Worm (Caenorhabditis elegans) whole organism, young adult: ENCODE measurements around the gene C16C8.14.

Experiments
- B0019.2 ChIP-seq: fragments of 200-800 bp; sonication (Bioruptor generic); conservative IDR thresholded peaks from 2 replicates; pipeline ENCODE4 v1.3.6; 2022; ENCODE audit warnings: missing genetic modification reagents, missing genetic modification characterization, missing compliant biosample characterization
- B0035.1 ChIP-seq: sonication (generic microtip); optimal IDR thresholded peaks from 2 replicates; lab custom pipeline; 2016; ENCODE audit warnings: missing genetic modification characterization, mild to moderate bottlenecking, missing compliant biosample characterization, missing genotype, missing genetic modification reagents
- B0261.1 ChIP-seq: sonication (generic microtip); optimal IDR thresholded peaks from 2 replicates; lab custom pipeline; 2016; ENCODE audit warnings: mild to moderate bottlenecking, missing genetic modification characterization, moderate library complexity, missing compliant biosample characterization
- Y53F4B.3 ChIP-seq: fragments of 200-800 bp; sonication (Bioruptor generic); IDR thresholded peaks from 2 replicates; pipeline ENCODE4 v1.3.6; 2022; ENCODE audit warnings: missing genetic modification reagents, missing genetic modification characterization, missing compliant biosample characterization
- Y56A3A.18 ChIP-seq: fragments of 200-800 bp; sonication (Bioruptor generic); IDR thresholded peaks from 2 replicates; pipeline ENCODE4 v1.3.6; 2022; ENCODE audit warnings: missing genetic modification reagents, missing genetic modification characterization, missing compliant biosample characterization
- Y67H2A.10 ChIP-seq: fragments of 200-800 bp; sonication (Bioruptor generic); conservative IDR thresholded peaks from 2 replicates; pipeline ENCODE4 v1.3.6; 2022; ENCODE audit warnings: missing genetic modification reagents, missing genetic modification characterization, missing compliant biosample characterization
- attf-5 ChIP-seq: fragments of 200-800 bp; sonication (Bioruptor generic); optimal IDR thresholded peaks from 2 replicates; lab custom pipeline; 2018; ENCODE audit warnings: mild to moderate bottlenecking, missing genetic modification characterization, missing compliant biosample characterization
- attf-6 ChIP-seq: fragments of 200-800 bp; sonication (Bioruptor generic); IDR thresholded peaks from 2 replicates; pipeline ENCODE4 v1.3.6; 2022; ENCODE audit warnings: missing genetic modification reagents, missing genetic modification characterization, missing compliant biosample characterization
- bed-1 ChIP-seq: fragments of 200-800 bp; sonication (Bioruptor generic); IDR thresholded peaks from 2 replicates; pipeline ENCODE4 v1.3.6; 2022; ENCODE audit warnings: missing genetic modification reagents, missing genetic modification characterization, missing compliant biosample characterization
- cebp-2 ChIP-seq: fragments of 200-800 bp; sonication (Bioruptor generic); IDR thresholded peaks from 2 replicates; pipeline ENCODE4 v1.3.6; 2022; ENCODE audit warnings: missing genetic modification characterization, missing compliant biosample characterization
- ceh-40 ChIP-seq: fragments of 200-800 bp; sonication (Bioruptor generic); IDR thresholded peaks from 2 replicates; pipeline ENCODE4 v1.3.6; 2022; ENCODE audit warnings: missing genetic modification characterization, missing compliant biosample characterization
- die-1 ChIP-seq: sonication (generic microtip); optimal IDR thresholded peaks from 2 replicates; lab custom pipeline; 2016; ENCODE audit warnings: missing genotype, mild to moderate bottlenecking, missing genetic modification characterization, missing compliant biosample characterization
- dox-1 ChIP-seq: fragments of 200-800 bp; sonication (Bioruptor generic); IDR thresholded peaks from 2 replicates; pipeline ENCODE4 v1.3.6; 2022; ENCODE audit warnings: missing genetic modification reagents, missing genetic modification characterization, missing compliant biosample characterization
- fkh-3 ChIP-seq: sonication (generic microtip); optimal IDR thresholded peaks from 2 replicates; lab custom pipeline; 2016; ENCODE audit warnings: mild to moderate bottlenecking, missing genetic modification characterization, missing compliant biosample characterization
- gei-17 ChIP-seq: fragments of 200-800 bp; sonication (Bioruptor generic); optimal IDR thresholded peaks from 2 replicates; lab custom pipeline; 2018; ENCODE audit warnings: mild to moderate bottlenecking, missing genetic modification characterization, missing compliant biosample characterization
- him-1 ChIP-seq: sonication (generic microtip); optimal IDR thresholded peaks from 2 replicates; lab custom pipeline; 2016; ENCODE audit warnings: missing genotype, missing genetic modification reagents, missing genetic modification characterization, missing compliant biosample characterization
- hlh-26 ChIP-seq: fragments of 200-800 bp; sonication (Bioruptor generic); conservative IDR thresholded peaks from 2 replicates; pipeline ENCODE4 v1.3.6; 2022; ENCODE audit warnings: missing genetic modification reagents, missing genetic modification characterization, missing compliant biosample characterization
- let-526 ChIP-seq: fragments of 200-800 bp; sonication (Bioruptor generic); IDR thresholded peaks from 2 replicates; pipeline ENCODE4 v1.3.6; 2022; ENCODE audit warnings: missing genetic modification reagents, missing genetic modification characterization, missing compliant biosample characterization
- let-607 ChIP-seq, 2 experiments: fragments of 200-800 bp in 1 of 2; sonication (Bioruptor generic) in 1 of 2; sonication (generic microtip) in 1 of 2; optimal IDR thresholded peaks; 2 replicates each; lab custom pipeline; 2016 to 2018; ENCODE audit warnings: mild to moderate bottlenecking in 2 of 2, missing compliant biosample characterization in 2 of 2, missing genetic modification characterization in 2 of 2, moderate library complexity in 2 of 2, missing genotype in 1 of 2
- lin-26 ChIP-seq: fragments of 200-800 bp; sonication (Bioruptor generic); IDR thresholded peaks from 2 replicates; pipeline ENCODE4 v1.3.6; 2022; ENCODE audit warnings: missing genetic modification reagents, missing genetic modification characterization, missing compliant biosample characterization
- lin-35 ChIP-seq, 3 experiments: fragments of 150-350 bp in 2 of 3; sonication (generic microtip) in 1 of 3; optimal IDR thresholded peaks; 2 replicates each; lab custom pipeline; 2014 to 2018; ENCODE audit warnings: missing biosample characterization in 3 of 3, missing genetic modification characterization in 3 of 3, missing genetic modification reagents in 3 of 3
- lin-40 ChIP-seq: sonication (generic microtip); optimal IDR thresholded peaks from 2 replicates; lab custom pipeline; 2016; ENCODE audit warnings: missing genetic modification characterization, mild to moderate bottlenecking, missing compliant biosample characterization, missing genotype, missing genetic modification reagents
- madf-10 ChIP-seq: sonication (generic microtip); optimal IDR thresholded peaks from 2 replicates; lab custom pipeline; 2016; ENCODE audit warnings: mild to moderate bottlenecking, missing genetic modification characterization, missing compliant biosample characterization
- madf-3 ChIP-seq: fragments of 200-800 bp; sonication (Bioruptor generic); IDR thresholded peaks from 2 replicates; pipeline ENCODE4 v1.3.6; 2022; ENCODE audit warnings: missing genetic modification reagents, missing genetic modification characterization, missing compliant biosample characterization
- madf-8 ChIP-seq: fragments of 200-800 bp; sonication (Bioruptor generic); conservative IDR thresholded peaks from 2 replicates; pipeline ENCODE4 v1.3.6; 2022; ENCODE audit warnings: missing genetic modification reagents, missing genetic modification characterization, missing compliant biosample characterization
- mcd-1 ChIP-seq: fragments of 200-800 bp; sonication (Bioruptor generic); IDR thresholded peaks from 2 replicates; pipeline ENCODE4 v1.3.6; 2022; ENCODE audit warnings: missing genetic modification reagents, missing genetic modification characterization, missing compliant biosample characterization
- mel-28 ChIP-seq: sonication (generic microtip); optimal IDR thresholded peaks from 2 replicates; lab custom pipeline; 2016; ENCODE audit warnings: borderline replicate concordance, mild to moderate bottlenecking, missing genetic modification characterization, missing compliant biosample characterization
- mes-4 ChIP-seq: sonication (generic microtip); optimal IDR thresholded peaks from 2 replicates; lab custom pipeline; 2016; ENCODE audit warnings: missing genotype, missing genetic modification characterization, missing compliant biosample characterization
- mxl-1 ChIP-seq: sonication (generic microtip); optimal IDR thresholded peaks from 2 replicates; lab custom pipeline; 2016; ENCODE audit warnings: missing genetic modification characterization, missing compliant biosample characterization
- nfyb-1 ChIP-seq: fragments of 200-800 bp; sonication (Bioruptor generic); IDR thresholded peaks from 2 replicates; pipeline ENCODE4 v1.3.6; 2022; ENCODE audit warnings: missing genetic modification reagents, missing genetic modification characterization, missing compliant biosample characterization
- nhr-120 ChIP-seq: fragments of 200-800 bp; sonication (Bioruptor generic); IDR thresholded peaks from 2 replicates; pipeline ENCODE4 v1.3.6; 2022; ENCODE audit warnings: missing genetic modification characterization, missing compliant biosample characterization
- nhr-90 ChIP-seq: sonication (generic microtip); optimal IDR thresholded peaks from 2 replicates; lab custom pipeline; 2016; ENCODE audit warnings: missing genotype, mild to moderate bottlenecking, missing genetic modification characterization, missing compliant biosample characterization
- pbrm-1 ChIP-seq: fragments of 200-800 bp; sonication (Bioruptor generic); IDR thresholded peaks from 2 replicates; pipeline ENCODE4 v1.3.6; 2022; ENCODE audit warnings: missing genetic modification reagents, missing genetic modification characterization, missing compliant biosample characterization
- rec-8 ChIP-seq, 2 experiments: sonication (generic microtip); optimal IDR thresholded peaks; 2 replicates each; lab custom pipeline; 2016; ENCODE audit warnings: mild to moderate bottlenecking in 2 of 2, missing genetic modification characterization in 2 of 2, missing genetic modification reagents in 2 of 2, missing genotype in 2 of 2, missing biosample characterization in 1 of 2, missing compliant biosample characterization in 1 of 2, moderate library complexity in 1 of 2
- rpc-1 ChIP-seq, 2 experiments: fragments of 150-350 bp in 1 of 2; sonication (generic microtip) in 1 of 2; optimal IDR thresholded peaks; 2 replicates each; lab custom pipeline; 2014 to 2018; ENCODE audit warnings: missing biosample characterization in 1 of 2, missing genetic modification characterization in 1 of 2, missing genetic modification reagents in 1 of 2, missing genotype in 1 of 2
- sea-2 ChIP-seq: fragments of 200-800 bp; sonication (Bioruptor generic); IDR thresholded peaks from 2 replicates; pipeline ENCODE4 v1.3.6; 2022; ENCODE audit warnings: missing genetic modification characterization, missing compliant biosample characterization
- snpc-3.4 ChIP-seq: sonication (generic microtip); optimal IDR thresholded peaks from 2 replicates; lab custom pipeline; 2017; ENCODE audit warnings: missing genetic modification characterization, mild to moderate bottlenecking, missing compliant biosample characterization, antibody characterized with exemption, moderate library complexity, missing genotype, missing genetic modification reagents
- tbp1 ChIP-seq: fragments of 200-800 bp; sonication (Bioruptor generic); optimal IDR thresholded peaks from 2 replicates; lab custom pipeline; 2018; ENCODE audit warnings: mild to moderate bottlenecking, missing genetic modification characterization, missing compliant biosample characterization
- tbx-9 ChIP-seq: sonication (generic microtip); optimal IDR thresholded peaks from 2 replicates; lab custom pipeline; 2016; ENCODE audit warnings: borderline replicate concordance, missing genetic modification characterization, inconsistent platforms, missing compliant biosample characterization
- xnd-1 ChIP-seq: sonication (generic microtip); optimal IDR thresholded peaks from 2 replicates; lab custom pipeline; 2016; ENCODE audit warnings: missing genotype, missing genetic modification reagents, missing genetic modification characterization, missing compliant biosample characterization
- ztf-6 ChIP-seq: fragments of 200-800 bp; sonication (Bioruptor generic); IDR thresholded peaks from 2 replicates; pipeline ENCODE4 v1.3.6; 2022; ENCODE audit warnings: missing genetic modification reagents, missing genetic modification characterization, missing compliant biosample characterization

The C16C8.14 gene

DNA sequence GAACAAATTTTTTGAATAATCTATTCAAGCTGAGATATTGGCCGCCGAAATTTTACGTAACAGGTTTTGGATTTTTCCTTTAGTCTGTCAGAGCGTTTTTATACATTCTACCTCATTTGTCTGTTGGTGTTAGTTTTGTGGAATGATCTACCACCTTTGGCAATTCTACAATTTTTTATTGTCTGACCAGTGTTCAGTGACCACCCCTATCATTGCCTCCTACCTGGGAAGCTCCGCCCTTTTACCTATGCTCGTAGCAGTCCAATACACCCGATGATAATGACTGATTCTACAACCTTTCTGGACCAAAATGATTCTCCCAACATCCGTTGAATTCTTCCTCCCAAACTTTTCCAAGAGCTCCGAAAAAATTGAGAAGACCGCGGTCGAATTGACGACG is 24.1 kb downstream of the C16C8.14 start, which contains the start of gene sdz-32:
Gene sdz-32 (plus strand): TSS at position 301 of the 400 bp plus-strand sequence.
- TF ChIP-seq xnd-1 (tag; lab: Kevin White, UChicago) (no peak), nhr-90 (tag; lab: Kevin White, UChicago) (no peak), rec-8 (tag; optimal IDR thresholded peaks at IDR 0.05; lab: Kevin White, UChicago) (no peak), pbrm-1 (GFP tag; lab: Robert Waterston, UW) (no peak), Y53F4B.3 (no peak), gei-17 (no peak), mel-28 (no peak), die-1 (tag; lab: Kevin White, UChicago) (no peak), nhr-120 (no peak), hlh-26 (GFP tag; lab: Robert Waterston, UW) (no peak), ceh-40 (no peak), fkh-3 (tag; lab: Kevin White, UChicago) (no peak)

DNA sequence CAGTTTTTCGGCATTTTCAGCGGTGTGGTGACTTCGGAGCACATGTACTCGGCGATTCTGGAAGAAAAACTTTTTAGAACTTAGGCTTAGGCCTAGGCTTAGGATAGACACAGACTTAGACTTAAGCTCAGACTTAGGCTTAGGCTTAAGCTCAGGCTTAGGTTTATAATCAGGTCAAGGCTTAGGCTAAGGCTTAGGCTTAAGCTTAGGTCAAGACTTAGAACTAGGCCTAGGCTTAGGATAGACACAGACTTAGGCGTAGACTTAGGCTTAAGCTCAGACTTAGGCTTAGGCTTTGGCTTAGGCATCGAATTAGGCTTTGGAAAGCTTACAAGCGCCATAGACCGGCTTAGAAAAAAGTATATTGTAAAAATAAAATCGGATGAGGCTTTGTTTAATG is 26.9 kb downstream of the C16C8.14 start:
- TF ChIP-seq lin-35 (GFP tag; optimal IDR thresholded peaks at IDR 0.05; lab: Kevin White, UChicago) (no peak), attf-6 (GFP tag; lab: Robert Waterston, UW) (no peak), madf-3 (GFP tag; lab: Robert Waterston, UW) (no peak), B0035.1 (tag; lab: Kevin White, UChicago) (no peak), nhr-120 (no peak), mes-4 (tag; lab: Kevin White, UChicago) (no peak)

DNA sequence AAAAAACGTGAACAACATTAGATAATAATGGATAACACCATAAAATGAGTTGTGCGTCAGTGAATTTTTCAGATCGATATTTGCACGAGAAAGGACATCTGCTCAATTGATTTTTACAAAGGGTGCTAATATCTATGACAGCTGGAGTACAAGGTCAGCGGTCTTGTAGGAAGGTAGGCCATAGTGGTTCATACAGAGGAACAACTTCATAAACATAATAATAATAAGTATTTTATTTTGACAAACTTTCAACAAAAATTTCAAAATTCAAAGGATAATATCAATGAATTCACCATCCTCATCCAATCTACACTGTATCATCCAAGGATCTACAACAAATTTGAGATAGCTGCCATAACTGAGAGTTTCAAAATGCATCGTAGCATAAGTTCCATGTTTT is 27.6 kb downstream of the C16C8.14 start, which contains the start of gene fbxb-104:
Gene fbxb-104 (minus strand): TSS at position 101 of the 400 bp plus-strand sequence.
- TF ChIP-seq B0261.1 (tag; lab: Kevin White, UChicago), result no peak
- TF ChIP-seq sea-2 (GFP tag; lab: Robert Waterston, UW), result no peak
- TF ChIP-seq tbp1 (GFP tag; lab: Kevin White, UChicago), result no peak
- no peak for TF ChIP-seq nhr-120
- no peak for TF ChIP-seq him-1 (tag; lab: Kevin White, UChicago)
- no peak for TF ChIP-seq snpc-3.4 (tag; lab: Kevin White, UChicago)
- TF ChIP-seq lin-40 (tag; lab: Kevin White, UChicago), result no peak
- no peak for TF ChIP-seq madf-10
- TF ChIP-seq die-1 (tag; lab: Kevin White, UChicago), result no peak
- no peak for TF ChIP-seq mes-4 (tag; lab: Kevin White, UChicago)
- TF ChIP-seq rpc-1 (optimal IDR thresholded peaks at IDR 0.05; lab: Kevin White, UChicago), result no peak
- no peak for TF ChIP-seq rpc-1 (tag; optimal IDR thresholded peaks at IDR 0.05; lab: Kevin White, UChicago)
- no peak for TF ChIP-seq tbx-9 (tag; lab: Kevin White, UChicago)

DNA sequence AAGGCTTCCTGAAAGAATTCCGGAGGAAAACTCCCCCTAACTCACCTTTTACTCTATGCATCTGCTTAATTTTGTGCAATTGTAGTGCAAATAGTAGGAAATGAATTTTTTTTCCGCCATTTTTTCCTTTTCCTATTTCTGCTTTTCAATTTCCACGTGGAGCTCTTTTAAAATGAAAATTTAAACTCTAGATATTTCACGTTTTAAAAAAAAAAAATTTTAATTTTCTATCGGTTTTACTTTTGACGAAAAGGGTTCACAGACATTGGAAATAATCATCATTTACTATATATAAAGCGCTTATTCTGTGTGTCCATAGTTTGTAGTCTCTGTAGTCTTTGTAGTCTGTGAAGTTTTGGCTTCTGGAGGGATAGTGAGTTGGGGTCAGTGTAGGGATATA is 32.0 kb downstream of the C16C8.14 start, which contains the start of gene Y49F6B.8:
Gene Y49F6B.8 (minus strand): TSS at position 101 of the 400 bp plus-strand sequence.
- TF ChIP-seq cebp-2 (GFP tag; lab: Robert Waterston, UW), result no peak
- no peak for TF ChIP-seq fkh-3 (tag; lab: Kevin White, UChicago)

DNA sequence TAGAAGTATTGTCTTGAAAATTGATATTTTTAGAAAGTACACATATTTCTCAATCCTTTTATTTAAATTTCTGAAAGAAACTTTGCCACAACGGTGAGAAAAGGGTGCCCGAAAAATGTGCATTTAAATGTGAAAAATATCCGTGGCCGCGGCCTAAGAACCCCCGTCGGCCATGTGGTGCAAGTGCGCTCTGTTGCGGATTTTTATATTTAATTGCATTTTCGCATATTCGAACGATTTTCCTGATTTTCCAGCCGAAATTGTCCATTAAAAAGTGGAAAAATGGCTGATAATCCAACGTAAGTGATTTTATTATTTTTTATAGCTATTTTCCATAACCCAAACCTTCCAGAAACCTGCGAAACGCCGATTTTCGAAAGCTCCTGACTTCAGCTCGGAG is 32.6 kb downstream of the C16C8.14 start, which contains the start of gene smu-2:
Gene smu-2 (plus strand): TSS at position 178 of the 400 bp plus-strand sequence.
- TF ChIP-seq Y67H2A.10 (GFP tag; lab: Robert Waterston, UW) (no peak), Y56A3A.18 (GFP tag; lab: Robert Waterston, UW) (no peak), mcd-1 (GFP tag; lab: Robert Waterston, UW) (peak; percentile 97), madf-8 (GFP tag; lab: Robert Waterston, UW) (peak; percentile 39), let-607 (tag; optimal IDR thresholded peaks at IDR 0.05; lab: Kevin White, UChicago) (peak in 1 of 2 experiments; percentile 18), let-526 (GFP tag; lab: Robert Waterston, UW) (0 out of 2 replicates have a peak, but pooled peaks have one; percentile 42), B0019.2 (GFP tag; lab: Robert Waterston, UW) (no peak), rec-8 (tag; optimal IDR thresholded peaks at IDR 0.05; lab: Kevin White, UChicago) (peak; percentile 14 to 34), dox-1 (GFP tag; lab: Robert Waterston, UW) (no peak), attf-5 (GFP tag; lab: Kevin White, UChicago) (peak; percentile 80), bed-1 (GFP tag; lab: Robert Waterston, UW) (no peak), lin-26 (0 out of 2 replicates have a peak, but pooled peaks have one; percentile 34), snpc-3.4 (tag; lab: Kevin White, UChicago) (no peak), die-1 (tag; lab: Kevin White, UChicago) (no peak), ztf-6 (GFP tag; lab: Robert Waterston, UW) (no peak), nfyb-1 (GFP tag; lab: Robert Waterston, UW) (no peak), mxl-1 (tag; lab: Kevin White, UChicago) (no peak)
